Worm (Caenorhabditis elegans): Measurements from ENCODE around the gene C53A3.1.

DNA sequence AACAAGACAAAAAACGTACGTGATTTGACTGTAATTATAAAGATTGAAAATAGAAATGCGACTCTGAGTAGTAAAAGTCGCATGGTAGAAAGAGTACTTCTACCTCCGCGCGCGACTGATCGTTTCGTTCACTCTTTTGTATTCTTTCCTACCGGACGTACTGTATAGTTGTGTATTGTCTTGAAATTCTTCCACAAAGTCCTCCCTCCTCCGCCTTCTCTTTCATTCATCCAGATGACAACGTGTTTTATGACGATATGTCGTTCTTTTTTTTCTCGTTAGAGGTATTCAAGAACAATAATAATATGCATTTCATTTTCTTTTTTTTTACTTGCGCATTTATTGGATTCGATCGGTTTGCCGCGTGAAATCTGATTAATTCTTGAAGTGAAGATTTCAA, 33.6 kb downstream of the C53A3.1 start, which contains the start of gene K09H11.4:
- no peak for TF ChIP-seq sea-2 (GFP tag; optimal IDR thresholded peaks at IDR 0.05)
- no peak for TF ChIP-seq eor-1 (tag; optimal IDR thresholded peaks at IDR 0.05)
- no peak for TF ChIP-seq zag-1 (tag; optimal IDR thresholded peaks at IDR 0.05)
- no peak for TF ChIP-seq ceh-9 (tag; optimal IDR thresholded peaks at IDR 0.05)

Data from whole organism, L3 larva.